Worm (Caenorhabditis elegans): Measurements from ENCODE around the gene F43H9.3.

DNA sequence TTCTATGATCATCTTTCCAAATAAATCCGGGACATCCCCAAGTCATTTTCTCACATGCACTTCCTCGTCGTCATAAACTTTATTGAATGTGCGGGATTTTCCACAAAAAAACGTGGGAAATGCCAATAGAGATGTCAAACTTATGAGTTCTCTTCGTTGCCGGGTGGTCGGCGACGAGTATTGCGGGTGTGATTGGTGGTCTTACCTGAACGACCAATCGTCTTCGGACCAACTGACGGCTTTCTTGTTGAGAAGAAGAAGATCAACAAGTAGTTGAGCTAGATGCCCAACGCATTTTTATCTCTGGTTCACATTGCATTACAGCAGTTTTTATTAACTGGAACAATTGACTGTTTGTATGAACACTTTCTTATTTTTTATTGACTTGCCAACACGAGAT, 29.6 kb downstream of the F43H9.3 start:
- no peak for TF ChIP-seq egl-27 (tag; optimal IDR thresholded peaks at IDR 0.05)
- TF ChIP-seq nhr-11 (tag; optimal IDR thresholded peaks at IDR 0.05): no peak
- no peak for TF ChIP-seq blmp-1 (tag; optimal IDR thresholded peaks at IDR 0.05; ENCODE audit: insufficient read depth)
- TF ChIP-seq nhr-237 (tag; optimal IDR thresholded peaks at IDR 0.05): no peak
- TF ChIP-seq ztf-1 (GFP tag; conservative IDR thresholded peaks at IDR 0.05): no peak
- TF ChIP-seq nhr-12 (tag; optimal IDR thresholded peaks at IDR 0.05): no peak
- no peak for TF ChIP-seq lin-13 (GFP tag; optimal IDR thresholded peaks at IDR 0.05)
